Fruit fly (Drosophila melanogaster) whole organism, prepupa: Measurements from ENCODE around the gene CG15369.

Experiments used
- Blimp-1 ChIP-seq: fragments of 200-800 bp; sonication (Bioruptor generic); optimal IDR thresholded peaks from 3 replicates; lab custom pipeline; 2017; ENCODE audit warnings: missing biosample characterization, missing genetic modification characterization, mild to moderate bottlenecking, moderate library complexity, missing genetic modification reagents
- CG10631 ChIP-seq: fragments of 200-800 bp; sonication (Bioruptor generic); optimal IDR thresholded peaks from 2 replicates; lab custom pipeline; 2016; ENCODE audit warnings: missing biosample characterization, missing genetic modification characterization
- CG10669 ChIP-seq: fragments of 200-800 bp; sonication (Bioruptor generic); optimal IDR thresholded peaks from 3 replicates; lab custom pipeline; 2018; ENCODE audit warnings: missing biosample characterization, mild to moderate bottlenecking, missing genetic modification characterization, moderate library complexity
- CG11294 ChIP-seq: fragments of 200-800 bp; sonication (Bioruptor generic); IDR thresholded peaks from 2 replicates; pipeline ENCODE4 v1.3.6; 2022; ENCODE audit warnings: missing biosample characterization, missing genetic modification characterization
- CG11762 ChIP-seq: fragments of 200-800 bp; sonication (Bioruptor generic); optimal IDR thresholded peaks from 3 replicates; lab custom pipeline; 2016; ENCODE audit warnings: missing biosample characterization, missing genetic modification characterization; ENCODE audit not compliant: insufficient read depth
- CG11902 ChIP-seq: fragments of 200-800 bp; sonication (Bioruptor generic); optimal IDR thresholded peaks from 3 replicates; lab custom pipeline; 2016; ENCODE audit warnings: missing biosample characterization, missing genetic modification characterization
- CG15336 ChIP-seq: fragments of 200-800 bp; sonication (Bioruptor generic); IDR thresholded peaks from 2 replicates; pipeline ENCODE4 v1.3.6; 2022; ENCODE audit warnings: missing biosample characterization, missing genetic modification characterization
- CG1621 ChIP-seq: fragments of 200-800 bp; sonication (Bioruptor generic); optimal IDR thresholded peaks from 3 replicates; lab custom pipeline; 2018; ENCODE audit warnings: missing biosample characterization, mild to moderate bottlenecking, missing genetic modification characterization
- CG16779 ChIP-seq: fragments of 200-800 bp; sonication (Bioruptor generic); optimal IDR thresholded peaks from 3 replicates; lab custom pipeline; 2017; ENCODE audit warnings: missing biosample characterization, mild to moderate bottlenecking, missing genetic modification characterization
- CG3032 ChIP-seq: fragments of 200-800 bp; optimal IDR thresholded peaks from 2 replicates; lab custom pipeline; 2019; ENCODE audit warnings: missing biosample characterization, mild to moderate bottlenecking, missing genetic modification characterization, moderate library complexity
- CG6792 ChIP-seq: fragments of 200-800 bp; sonication (Bioruptor generic); optimal IDR thresholded peaks from 3 replicates; lab custom pipeline; 2016; ENCODE audit warnings: missing biosample characterization, missing genetic modification characterization
- CG6808 ChIP-seq: fragments of 200-800 bp; sonication (Bioruptor generic); optimal IDR thresholded peaks from 3 replicates; lab custom pipeline; 2017; ENCODE audit warnings: missing biosample characterization, missing genetic modification characterization, mild to moderate bottlenecking, moderate library complexity, missing genetic modification reagents
- CG6854 ChIP-seq: fragments of 200-800 bp; sonication (Bioruptor generic); optimal IDR thresholded peaks from 2 replicates; lab custom pipeline; 2017; ENCODE audit warnings: missing biosample characterization, mild to moderate bottlenecking, missing genetic modification characterization
- CG7368 ChIP-seq: fragments of 200-800 bp; sonication (Bioruptor generic); optimal IDR thresholded peaks from 3 replicates; lab custom pipeline; 2016; ENCODE audit warnings: missing biosample characterization, missing genetic modification characterization
- Eip75B ChIP-seq: fragments of 200-800 bp; sonication (Bioruptor generic); optimal IDR thresholded peaks from 3 replicates; lab custom pipeline; 2016; ENCODE audit warnings: missing biosample characterization, missing genetic modification characterization
- Eip78C ChIP-seq: fragments of 200-800 bp; sonication (Bioruptor generic); peaks from one replicate; lab custom pipeline; 2016; ENCODE audit warnings: missing biosample characterization, missing genetic modification characterization
- Eip93F ChIP-seq: fragments of 200-800 bp; sonication (Bioruptor generic); optimal IDR thresholded peaks from 2 replicates; lab custom pipeline; 2016; ENCODE audit warnings: missing biosample characterization, mild to moderate bottlenecking, missing genetic modification characterization
- Ets96B ChIP-seq: fragments of 200-800 bp; optimal IDR thresholded peaks from 2 replicates; lab custom pipeline; 2019; ENCODE audit warnings: missing biosample characterization, mild to moderate bottlenecking, missing genetic modification characterization, moderate library complexity
- Gug ChIP-seq: fragments of 200-800 bp; sonication (Bioruptor generic); IDR thresholded peaks from 2 replicates; pipeline ENCODE4 v1.3.6; 2022; ENCODE audit warnings: missing biosample characterization, missing genetic modification characterization
- Hr4 ChIP-seq: fragments of 200-800 bp; sonication (Bioruptor generic); optimal IDR thresholded peaks from 3 replicates; lab custom pipeline; 2016; ENCODE audit warnings: missing biosample characterization, missing genetic modification characterization
- Lpt ChIP-seq: fragments of 200-800 bp; sonication (Bioruptor generic); optimal IDR thresholded peaks from 3 replicates; lab custom pipeline; 2016; ENCODE audit warnings: missing biosample characterization, missing genetic modification characterization
- Smox ChIP-seq: fragments of 200-800 bp; sonication (Bioruptor generic); optimal IDR thresholded peaks from 3 replicates; lab custom pipeline; 2016; ENCODE audit warnings: missing biosample characterization, missing genetic modification characterization
- Sox102F ChIP-seq: fragments of 200-800 bp; sonication (Bioruptor generic); optimal IDR thresholded peaks from 2 replicates; lab custom pipeline; 2016; ENCODE audit warnings: missing biosample characterization, mild to moderate bottlenecking, missing genetic modification characterization
- Sox14 ChIP-seq: fragments of 200-800 bp; sonication (Bioruptor generic); optimal IDR thresholded peaks from 3 replicates; lab custom pipeline; 2016; ENCODE audit warnings: missing biosample characterization, missing genetic modification characterization
- Sox15 ChIP-seq: fragments of 200-800 bp; sonication (Bioruptor generic); optimal IDR thresholded peaks from 3 replicates; lab custom pipeline; 2016; ENCODE audit warnings: missing biosample characterization, missing genetic modification characterization
- achi ChIP-seq: fragments of 200-800 bp; sonication (Bioruptor generic); optimal IDR thresholded peaks from 3 replicates; lab custom pipeline; 2016; ENCODE audit warnings: missing biosample characterization, missing genetic modification characterization
- acj6 ChIP-seq: fragments of 200-800 bp; sonication (Bioruptor generic); optimal IDR thresholded peaks from 3 replicates; lab custom pipeline; 2016; ENCODE audit warnings: missing biosample characterization, missing genetic modification characterization
- cyc ChIP-seq: fragments of 200-800 bp; sonication (Bioruptor generic); optimal IDR thresholded peaks from 3 replicates; lab custom pipeline; 2016; ENCODE audit warnings: missing biosample characterization, missing genetic modification characterization
- dsx ChIP-seq: fragments of 200-800 bp; optimal IDR thresholded peaks from 3 replicates; lab custom pipeline; 2019; ENCODE audit warnings: missing biosample characterization, mild to moderate bottlenecking, missing genetic modification characterization, moderate library complexity; ENCODE audit not compliant: poor library complexity, severe bottlenecking
- fd85E ChIP-seq: fragments of 200-800 bp; sonication (Bioruptor generic); optimal IDR thresholded peaks from 3 replicates; lab custom pipeline; 2016; ENCODE audit warnings: missing biosample characterization, missing genetic modification characterization
- lz ChIP-seq: fragments of 200-800 bp; sonication (Bioruptor generic); optimal IDR thresholded peaks from 3 replicates; lab custom pipeline; 2016; ENCODE audit warnings: missing biosample characterization, missing genetic modification characterization
- net ChIP-seq: fragments of 200-800 bp; sonication (Bioruptor generic); optimal IDR thresholded peaks from 3 replicates; lab custom pipeline; 2016; ENCODE audit warnings: missing biosample characterization, missing genetic modification characterization
- salr ChIP-seq, 2 experiments: fragments of 200-800 bp; sonication (Bioruptor generic); optimal IDR thresholded peaks; 3 replicates each; lab custom pipeline; 2016 to 2018; ENCODE audit warnings: missing biosample characterization in 2 of 2, missing genetic modification characterization in 2 of 2, mild to moderate bottlenecking in 1 of 2
- spab ChIP-seq: fragments of 200-800 bp; sonication (Bioruptor generic); optimal IDR thresholded peaks from 2 replicates; lab custom pipeline; 2017; ENCODE audit warnings: missing biosample characterization, mild to moderate bottlenecking, missing genetic modification characterization, missing genetic modification reagents
- svp ChIP-seq: fragments of 200-800 bp; sonication (Bioruptor generic); peaks from one replicate; lab custom pipeline; 2016; ENCODE audit warnings: missing biosample characterization, missing genetic modification characterization
- topi ChIP-seq: fragments of 200-800 bp; sonication (Bioruptor generic); optimal IDR thresholded peaks from 3 replicates; lab custom pipeline; 2016; ENCODE audit warnings: missing biosample characterization, missing genetic modification characterization

Gene CG15369

dm6 chrX:9201866-9202681 lies 14.6 kb upstream of the CG15369 start (continued):
- TF ChIP-seq Blimp-1 (GFP tag; lab: Kevin White, UChicago) (no peak), Lpt (GFP tag; lab: Kevin White, UChicago) (no peak), salr (GFP tag; optimal IDR thresholded peaks at IDR 0.05; lab: Kevin White, UChicago) (peak; percentile 20 to 48), Eip75B (GFP tag; lab: Kevin White, UChicago) (no peak), CG11294 (peak; percentile 82), Eip93F (GFP tag; lab: Kevin White, UChicago) (no peak), fd85E (GFP tag; lab: Kevin White, UChicago) (no peak), spab (GFP tag; lab: Kevin White, UChicago) (peak; percentile 20), CG10669 (GFP tag; lab: Kevin White, UChicago) (peak; percentile 44), Eip78C (GFP tag; lab: Kevin White, UChicago) (peak; percentile 52), achi (peak; percentile 47), Ets96B (peak; percentile 63), CG11902 (GFP tag; lab: Kevin White, UChicago) (no peak), lz (GFP tag; lab: Kevin White, UChicago) (peak; percentile 10), CG7368 (GFP tag; lab: Kevin White, UChicago) (no peak), CG3032 (tag; lab: Kevin White, UChicago) (peak; percentile 48), CG10631 (GFP tag; lab: Kevin White, UChicago) (peak; percentile 25), dsx (peak; percentile 54), net (GFP tag; lab: Kevin White, UChicago) (no peak), CG6854 (GFP tag; lab: Kevin White, UChicago) (no peak), CG16779 (peak; percentile 27), acj6 (GFP tag; lab: Kevin White, UChicago) (peak; percentile 16), CG15336 (GFP tag; lab: Robert Waterston, UW) (peak; percentile 66), CG6808 (GFP tag; lab: Kevin White, UChicago) (peak; percentile 18), CG11762 (GFP tag; lab: Kevin White, UChicago) (peak; percentile 24), cyc (no peak), Sox14 (GFP tag; lab: Kevin White, UChicago) (no peak), Sox15 (GFP tag; lab: Kevin White, UChicago) (no peak), Hr4 (GFP tag; lab: Kevin White, UChicago) (peak; percentile 16), CG1621 (tag; lab: Kevin White, UChicago) (peak; percentile 54), Gug (peak; percentile 47; the same call in 1 of the 2 replicates), CG6792 (GFP tag; lab: Kevin White, UChicago) (peak; percentile 13)

- TF ChIP-seq Lpt (GFP tag; lab: Kevin White, UChicago) (no peak), CG3032 (tag; lab: Kevin White, UChicago) (no peak), Smox (GFP tag; lab: Kevin White, UChicago) (no peak), Eip78C (GFP tag; lab: Kevin White, UChicago) (peak; percentile 30), svp (peak; percentile 23), topi (GFP tag; lab: Kevin White, UChicago) (peak; percentile 10), lz (GFP tag; lab: Kevin White, UChicago) (no peak), CG11762 (GFP tag; lab: Kevin White, UChicago) (no peak), dsx (no peak), CG16779 (no peak), Sox102F (GFP tag; lab: Kevin White, UChicago) (no peak)
Measured at dm6 chrX:9210787-9211186, 5.9 kb upstream of the CG15369 start, which contains the start of gene SmydA-9. Gene SmydA-9, minus strand, starts transcription at chrX:9210887.

- TF ChIP-seq svp (peak; percentile 37), salr (GFP tag; optimal IDR thresholded peaks at IDR 0.05; lab: Kevin White, UChicago) (no peak)
Measured at dm6 chrX:9214576-9214975, 2.1 kb upstream of the CG15369 start, which contains the start of gene Obp8a. Gene Obp8a, plus strand, starts transcription at chrX:9214876.
